Worm (Caenorhabditis elegans): ENCODE results near the gene T18D3.9.

T18D3.9 gene

DNA sequence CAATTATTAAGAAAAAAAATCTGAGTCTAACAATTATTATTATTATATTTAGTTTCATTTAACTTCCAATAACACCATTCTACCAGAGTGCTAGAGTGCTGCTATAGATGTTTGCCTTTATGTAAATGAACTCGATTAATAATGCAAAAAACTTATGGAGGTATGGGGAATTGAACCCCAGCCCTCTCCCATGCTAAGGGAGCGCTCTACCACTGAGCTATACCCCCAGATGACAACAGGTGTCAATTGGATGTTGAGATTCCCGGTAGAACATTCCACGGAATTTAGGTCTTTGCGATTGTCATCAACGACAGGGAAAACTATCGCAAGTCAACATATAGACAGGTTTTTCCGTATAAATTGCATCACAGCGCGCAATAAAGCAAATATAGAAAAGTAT is 3.8 kb upstream of the T18D3.9 start (continued):
- TF ChIP-seq madf-3 (GFP tag; IDR thresholded peaks at IDR 0.05) (no peak), attf-3 (GFP tag; conservative IDR thresholded peaks at IDR 0.05) (no peak), sdz-38 (tag; optimal IDR thresholded peaks at IDR 0.05) (no peak), Y56A3A.18 (GFP tag; IDR thresholded peaks at IDR 0.05) (peak; percentile 84; the same call in 1 of the 2 replicates), lin-26 (GFP tag; IDR thresholded peaks at IDR 0.05) (peak; percentile 91), ekl-4 (GFP tag; IDR thresholded peaks at IDR 0.05) (peak; percentile 75; the same call in 1 of the 2 replicates), snpc-1.1 (tag; optimal IDR thresholded peaks at IDR 0.05; ENCODE audit: insufficient read depth) (peak; percentile 36), rcor-1 (GFP tag; IDR thresholded peaks at IDR 0.05) (peak; percentile 64), zfh-2 (GFP tag; conservative IDR thresholded peaks at IDR 0.05) (no peak), mes-4 (tag; optimal IDR thresholded peaks at IDR 0.05) (peak; percentile 51), F10E7.11 (tag; optimal IDR thresholded peaks at IDR 0.05) (no peak), lir-1 (GFP tag; conservative IDR thresholded peaks at IDR 0.05) (no peak), him-1 (tag; optimal IDR thresholded peaks at IDR 0.05) (peak; percentile 96), madf-8 (GFP tag; conservative IDR thresholded peaks at IDR 0.05) (no peak), rec-8 (tag; optimal IDR thresholded peaks at IDR 0.05) (peak; percentile 21 to 64), attf-6 (GFP tag; IDR thresholded peaks at IDR 0.05) (peak; percentile 45; the same call in 1 of the 2 replicates), bed-1 (GFP tag; IDR thresholded peaks at IDR 0.05) (no peak), nfyb-1 (GFP tag; IDR thresholded peaks at IDR 0.05) (peak; percentile 82), nfya-1 (tag; optimal IDR thresholded peaks at IDR 0.05; ENCODE audit: borderline replicate concordance, insufficient read depth) (no peak), madf-6 (GFP tag; IDR thresholded peaks at IDR 0.05) (peak; percentile 70), hrde-1 (tag; optimal IDR thresholded peaks at IDR 0.05; ENCODE audit: borderline replicate concordance) (no peak), lsl-1 (GFP tag; optimal IDR thresholded peaks at IDR 0.05) (peak; percentile 13), K11D2.4 (GFP tag; IDR thresholded peaks at IDR 0.05) (0 out of 2 replicates have a peak, but pooled peaks have one; percentile 37), tlf-1 (GFP tag; optimal IDR thresholded peaks at IDR 0.05) (no peak), die-1 (tag; optimal IDR thresholded peaks at IDR 0.05) (peak; percentile 87), C17E4.6 (GFP tag; IDR thresholded peaks at IDR 0.05) (peak; percentile 40; the same call in 1 of the 2 replicates), K12H6.12 (tag; optimal IDR thresholded peaks at IDR 0.05) (peak; percentile 37), nhr-120 (GFP tag; IDR thresholded peaks at IDR 0.05) (peak; percentile 64; the same call in 1 of the 2 replicates), fkh-3 (tag; optimal IDR thresholded peaks at IDR 0.05) (peak; percentile 83), ztf-18 (tag; optimal IDR thresholded peaks at IDR 0.05) (peak; percentile 62), F55B11.4 (tag; optimal IDR thresholded peaks at IDR 0.05; ENCODE audit: borderline replicate concordance, insufficient read depth) (no peak), ztf-3 (GFP tag; optimal IDR thresholded peaks at IDR 0.05) (no peak), B0336.3 (GFP tag; IDR thresholded peaks at IDR 0.05) (no peak), D2030.7 (GFP tag; IDR thresholded peaks at IDR 0.05) (peak; percentile 59), tbp1 (GFP tag; optimal IDR thresholded peaks at IDR 0.05) (peak; percentile 94), snpc-1.3 (tag; optimal IDR thresholded peaks at IDR 0.05; ENCODE audit: insufficient read depth) (peak; percentile 78), lag-1 (GFP tag; IDR thresholded peaks at IDR 0.05) (no peak), Y95B8A.8 (GFP tag; IDR thresholded peaks at IDR 0.05) (no peak), ceh-100 (GFP tag; IDR thresholded peaks at IDR 0.05) (peak; percentile 30; the same call in 1 of the 2 replicates), ceh-27 (GFP tag; optimal IDR thresholded peaks at IDR 0.05) (peak; percentile 70), snpc-3.4 (tag; optimal IDR thresholded peaks at IDR 0.05) (peak; percentile 70), ztf-22 (GFP tag; optimal IDR thresholded peaks at IDR 0.05) (no peak), lin-54 (GFP tag; optimal IDR thresholded peaks at IDR 0.05) (peak; percentile 54), F37B4.10 (GFP tag; IDR thresholded peaks at IDR 0.05) (no peak), hsf-1 (GFP tag; IDR thresholded peaks at IDR 0.05) (peak; percentile 43; the same call in 1 of the 2 replicates), ceh-79 (tag; optimal IDR thresholded peaks at IDR 0.05) (peak; percentile 18), mcd-1 (GFP tag; IDR thresholded peaks at IDR 0.05) (0 out of 2 replicates have a peak, but pooled peaks have one; percentile 56)

Measured in whole organism, young adult.